Worm (Caenorhabditis elegans): ENCODE measurements around the gene dep-1.

- TF ChIP-seq tbx-2 (tag; optimal IDR thresholded peaks at IDR 0.05) (no peak), fos-1 (tag; optimal IDR thresholded peaks at IDR 0.05) (no peak), egl-5 (tag; optimal IDR thresholded peaks at IDR 0.05) (no peak), nhr-12 (tag; optimal IDR thresholded peaks at IDR 0.05) (no peak), elt-1 (tag; optimal IDR thresholded peaks at IDR 0.05) (no peak), ceh-28 (tag; optimal IDR thresholded peaks at IDR 0.05) (no peak)
Measured at ce11 chrII:8973516-8974043, 46.0 kb downstream of the dep-1 start, which contains the start of gene tomm-40.

Data from whole organism, L3 larva.